Worm (Caenorhabditis elegans): ENCODE measurements around the gene scvp-1.

The scvp-1 gene

DNA sequence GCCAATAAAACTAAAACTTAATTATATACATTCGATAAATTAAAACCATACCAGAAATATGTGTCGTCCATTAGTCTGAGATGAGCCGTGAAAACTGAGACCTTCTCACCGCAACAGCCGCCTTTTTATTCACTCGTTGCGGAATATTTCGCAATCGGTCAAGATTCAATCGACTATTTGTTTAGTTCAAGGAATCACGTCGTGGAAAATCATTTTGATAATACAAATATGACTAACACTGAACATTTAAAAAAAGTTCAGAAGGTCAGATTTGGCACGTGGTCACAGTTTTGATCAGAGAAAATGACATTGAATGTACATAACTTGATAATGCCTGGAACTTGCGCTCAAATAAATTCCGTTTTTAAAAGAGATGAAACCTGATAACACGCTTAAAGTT lies 7.7 kb upstream of the scvp-1 start, which contains the start of gene F17C11.11:
TSS of gene F17C11.11 (minus strand) at position 79 of the 400 bp plus-strand sequence.
- no peak for TF ChIP-seq B0035.1 (tag; optimal IDR thresholded peaks at IDR 0.05)
- no peak for TF ChIP-seq hlh-26 (GFP tag; conservative IDR thresholded peaks at IDR 0.05)
- TF ChIP-seq cebp-1 (GFP tag; IDR thresholded peaks at IDR 0.05): peak; percentile 95
- peak; percentile 99 for TF ChIP-seq cebp-1 (tag; optimal IDR thresholded peaks at IDR 0.05)
- TF ChIP-seq rpc-1 (optimal IDR thresholded peaks at IDR 0.05): no peak
- no peak for TF ChIP-seq rpc-1 (tag; optimal IDR thresholded peaks at IDR 0.05)
- no peak for TF ChIP-seq sptf-2 (GFP tag; optimal IDR thresholded peaks at IDR 0.05)
- TF ChIP-seq egrh-3 (GFP tag; IDR thresholded peaks at IDR 0.05): no peak
- TF ChIP-seq ets-4 (GFP tag; optimal IDR thresholded peaks at IDR 0.05): no peak
- no peak for TF ChIP-seq hmg-1.2 (GFP tag; IDR thresholded peaks at IDR 0.05)
- no peak for TF ChIP-seq ztf-28 (GFP tag; IDR thresholded peaks at IDR 0.05)
- TF ChIP-seq rec-8 (tag; optimal IDR thresholded peaks at IDR 0.05): no peak
- TF ChIP-seq ceh-79 (tag; optimal IDR thresholded peaks at IDR 0.05): no peak
- no peak for TF ChIP-seq bed-1 (GFP tag; IDR thresholded peaks at IDR 0.05)
- TF ChIP-seq die-1 (tag; optimal IDR thresholded peaks at IDR 0.05): no peak
- 0 out of 2 replicates have a peak, but pooled peaks have one; percentile 19 for TF ChIP-seq B0336.3 (GFP tag; IDR thresholded peaks at IDR 0.05)
- peak; percentile 80 for TF ChIP-seq nhr-80 (tag; optimal IDR thresholded peaks at IDR 0.05)
- TF ChIP-seq mes-4 (tag; optimal IDR thresholded peaks at IDR 0.05): no peak
- TF ChIP-seq ztf-25 (GFP tag; IDR thresholded peaks at IDR 0.05): no peak
- no peak for TF ChIP-seq nfya-2 (GFP tag; IDR thresholded peaks at IDR 0.05)
- no peak for TF ChIP-seq B0261.1 (tag; optimal IDR thresholded peaks at IDR 0.05)
- no peak for TF ChIP-seq sdz-38 (tag; optimal IDR thresholded peaks at IDR 0.05)
- TF ChIP-seq F52B5.7 (tag; optimal IDR thresholded peaks at IDR 0.05): no peak
- no peak for TF ChIP-seq Y95B8A.8 (GFP tag; IDR thresholded peaks at IDR 0.05)
- no peak for TF ChIP-seq bed-2 (GFP tag; IDR thresholded peaks at IDR 0.05)
- TF ChIP-seq tbp1 (GFP tag; optimal IDR thresholded peaks at IDR 0.05): no peak
- no peak for TF ChIP-seq nfya-1 (tag; optimal IDR thresholded peaks at IDR 0.05; ENCODE audit: borderline replicate concordance, insufficient read depth)
- TF ChIP-seq Y79H2A.3 (GFP tag; conservative IDR thresholded peaks at IDR 0.05): no peak
- no peak for TF ChIP-seq ceh-91 (GFP tag; IDR thresholded peaks at IDR 0.05)
- peak; percentile 20 for TF ChIP-seq chd-7 (tag; optimal IDR thresholded peaks at IDR 0.05)
- TF ChIP-seq xnd-1 (tag; optimal IDR thresholded peaks at IDR 0.05): no peak
- TF ChIP-seq Y67H2A.10 (GFP tag; conservative IDR thresholded peaks at IDR 0.05): no peak
- TF ChIP-seq ZK185.1 (tag; optimal IDR thresholded peaks at IDR 0.05; ENCODE audit: poor library complexity, severe bottlenecking): peak; percentile 22

DNA sequence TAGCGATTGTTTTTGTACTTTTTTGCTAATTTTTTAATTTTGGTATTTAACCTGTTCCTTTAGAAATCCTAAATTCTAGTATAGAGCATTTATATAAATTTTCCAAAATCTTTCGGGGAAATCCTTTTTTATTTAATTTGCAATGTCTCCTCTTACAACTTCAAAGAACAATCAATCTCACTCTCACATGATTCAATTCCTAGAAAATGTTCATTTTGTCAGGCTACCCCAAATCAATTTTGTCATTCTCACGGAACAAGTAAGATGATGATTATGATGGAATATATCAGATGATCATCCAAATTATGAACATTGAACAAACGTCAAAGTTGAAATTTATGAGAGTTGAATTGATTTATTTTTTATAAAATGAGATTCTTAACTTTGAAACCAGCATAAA lies 6.2 kb upstream of the scvp-1 start:
- TF ChIP-seq cebp-1 (GFP tag; IDR thresholded peaks at IDR 0.05) (peak; percentile 54; the same call in 1 of the 2 replicates), cebp-1 (tag; optimal IDR thresholded peaks at IDR 0.05) (peak; percentile 51), zim-3 (tag; optimal IDR thresholded peaks at IDR 0.05) (no peak), mcd-1 (GFP tag; IDR thresholded peaks at IDR 0.05) (0 out of 2 replicates have a peak, but pooled peaks have one; percentile 21), C06A6.2 (GFP tag; conservative IDR thresholded peaks at IDR 0.05) (peak; percentile 33), fkh-3 (tag; optimal IDR thresholded peaks at IDR 0.05) (no peak), Y79H2A.3 (GFP tag; conservative IDR thresholded peaks at IDR 0.05) (no peak), lin-40 (tag; optimal IDR thresholded peaks at IDR 0.05) (peak; percentile 33), repo-1 (tag; optimal IDR thresholded peaks at IDR 0.05) (peak; percentile 21), nfyb-1 (GFP tag; IDR thresholded peaks at IDR 0.05) (peak; percentile 80), snpc-3.4 (tag; optimal IDR thresholded peaks at IDR 0.05) (no peak), madf-6 (GFP tag; IDR thresholded peaks at IDR 0.05) (no peak), ztf-28 (GFP tag; IDR thresholded peaks at IDR 0.05) (no peak), somi-1 (GFP tag; optimal IDR thresholded peaks at IDR 0.05) (peak; percentile 50), B0019.2 (GFP tag; conservative IDR thresholded peaks at IDR 0.05) (no peak), pha-4 (tag; optimal IDR thresholded peaks at IDR 0.05) (no peak), lin-54 (GFP tag; optimal IDR thresholded peaks at IDR 0.05) (no peak), bed-2 (GFP tag; IDR thresholded peaks at IDR 0.05) (no peak), bed-1 (GFP tag; IDR thresholded peaks at IDR 0.05) (no peak), tbp1 (GFP tag; optimal IDR thresholded peaks at IDR 0.05) (peak; percentile 2), ama-1 (optimal IDR thresholded peaks at IDR 0.05) (peak; percentile 37), ama-1 (GFP tag; optimal IDR thresholded peaks at IDR 0.05) (peak in 1 of 2 experiments; percentile 10), attf-6 (GFP tag; IDR thresholded peaks at IDR 0.05) (no peak), lin-35 (GFP tag; optimal IDR thresholded peaks at IDR 0.05) (peak in 1 of 3 experiments; percentile 52)

All from whole organism, young adult.